Fruit fly (Drosophila melanogaster) whole organism, embryonic: ENCODE data around the gene shf.
A peak's percentile ranks its signal among the peaks of the same experiment; 100 is the strongest.

Experiments
- CG10274 ChIP-seq: fragments of 200-800 bp; sonication (Bioruptor generic); optimal IDR thresholded peaks from 3 replicates; lab custom pipeline; 2017; ENCODE audit warnings: missing biosample characterization, mild to moderate bottlenecking, missing genetic modification characterization
- CG11398 ChIP-seq: fragments of 200-800 bp; sonication (Bioruptor generic); optimal IDR thresholded peaks from 2 replicates; lab custom pipeline; 2016; ENCODE audit warnings: missing biosample characterization, missing genetic modification characterization
- CG14014 ChIP-seq: fragments of 200-800 bp; sonication (Bioruptor generic); IDR thresholded peaks from 2 replicates; pipeline ENCODE4 v1.3.6; 2022; ENCODE audit warnings: missing biosample characterization, missing genetic modification characterization
- CG14860 ChIP-seq: fragments of 200-800 bp; sonication (Bioruptor generic); IDR thresholded peaks from 3 replicates; pipeline ENCODE4 v1.3.6; 2022; ENCODE audit warnings: missing biosample characterization, missing genetic modification characterization; ENCODE audit not compliant: partially characterized antibody
- CG14965 ChIP-seq: fragments of 200-800 bp; sonication (Bioruptor generic); optimal IDR thresholded peaks from 2 replicates; lab custom pipeline; 2016; ENCODE audit warnings: missing biosample characterization, missing genetic modification characterization, borderline replicate concordance
- CG1529 ChIP-seq: fragments of 200-800 bp; sonication (Bioruptor generic); optimal IDR thresholded peaks from 3 replicates; lab custom pipeline; 2018; ENCODE audit warnings: missing biosample characterization, missing genetic modification characterization
- CG15514 ChIP-seq: fragments of 200-800 bp; sonication (Bioruptor generic); optimal IDR thresholded peaks from 3 replicates; lab custom pipeline; 2017; ENCODE audit warnings: missing biosample characterization, missing genetic modification characterization, mild to moderate bottlenecking, moderate library complexity, missing genetic modification reagents
- CG16815 ChIP-seq: fragments of 200-800 bp; sonication (Bioruptor generic); optimal IDR thresholded peaks from 3 replicates; lab custom pipeline; 2017; ENCODE audit warnings: missing biosample characterization, mild to moderate bottlenecking, missing genetic modification characterization
- CG16863 ChIP-seq: fragments of 200-800 bp; sonication (Bioruptor generic); optimal IDR thresholded peaks from 3 replicates; lab custom pipeline; 2016; ENCODE audit warnings: missing biosample characterization, missing genetic modification characterization
- CG17186 ChIP-seq: fragments of 200-800 bp; sonication (Bioruptor generic); optimal IDR thresholded peaks from 3 replicates; lab custom pipeline; 2017; ENCODE audit warnings: missing biosample characterization, missing genetic modification reagents, missing genetic modification characterization
- CG17385 ChIP-seq: fragments of 200-800 bp; sonication (Bioruptor generic); optimal IDR thresholded peaks from 3 replicates; lab custom pipeline; 2018; ENCODE audit warnings: missing biosample characterization, mild to moderate bottlenecking, missing genetic modification characterization
- CG18619 ChIP-seq: fragments of 200-800 bp; sonication (Bioruptor generic); optimal IDR thresholded peaks from 3 replicates; lab custom pipeline; 2017; ENCODE audit warnings: missing biosample characterization, mild to moderate bottlenecking, missing genetic modification characterization
- CG18764 ChIP-seq: fragments of 200-800 bp; sonication (Bioruptor generic); optimal IDR thresholded peaks from 3 replicates; lab custom pipeline; 2016; ENCODE audit warnings: missing biosample characterization, missing genetic modification characterization
- CG30431 ChIP-seq: fragments of 200-800 bp; sonication (Bioruptor generic); optimal IDR thresholded peaks from 2 replicates; lab custom pipeline; 2017; ENCODE audit warnings: missing biosample characterization, missing genetic modification characterization
- CG3065 ChIP-seq: fragments of 200-800 bp; sonication (Bioruptor generic); optimal IDR thresholded peaks from 2 replicates; lab custom pipeline; 2016; ENCODE audit warnings: missing biosample characterization, missing genetic modification characterization
- CG31224 ChIP-seq: fragments of 200-800 bp; sonication (Bioruptor generic); IDR thresholded peaks from 2 replicates; pipeline ENCODE4 v1.3.6; 2022; ENCODE audit warnings: missing biosample characterization, missing genetic modification characterization
- CG31441 ChIP-seq: fragments of 200-800 bp; sonication (Bioruptor generic); IDR thresholded peaks from 2 replicates; pipeline ENCODE4 v1.3.6; 2022; ENCODE audit warnings: missing biosample characterization, missing genetic modification characterization
- CG32532 ChIP-seq: fragments of 200-800 bp; sonication (Bioruptor generic); IDR thresholded peaks from 2 replicates; pipeline ENCODE4 v1.3.6; 2022; ENCODE audit warnings: missing biosample characterization, missing genetic modification characterization
- CG5180 ChIP-seq: fragments of 200-800 bp; sonication (Bioruptor generic); optimal IDR thresholded peaks from 3 replicates; lab custom pipeline; 2017; ENCODE audit warnings: missing biosample characterization, missing genetic modification characterization, mild to moderate bottlenecking, moderate library complexity, missing genetic modification reagents
- CG6854 ChIP-seq: fragments of 200-800 bp; sonication (Bioruptor generic); optimal IDR thresholded peaks from 3 replicates; lab custom pipeline; 2017; ENCODE audit warnings: missing biosample characterization, mild to moderate bottlenecking, missing genetic modification characterization
- CG8281 ChIP-seq: fragments of 200-800 bp; sonication (Bioruptor generic); optimal IDR thresholded peaks from 2 replicates; lab custom pipeline; 2018; ENCODE audit warnings: missing biosample characterization, mild to moderate bottlenecking, missing genetic modification characterization, moderate library complexity
- CG8478 ChIP-seq: fragments of >200 bp; optimal IDR thresholded peaks from 2 replicates; lab custom pipeline; 2018
- CG8924 ChIP-seq: fragments of 200-800 bp; optimal IDR thresholded peaks from 3 replicates; lab custom pipeline; 2019; ENCODE audit warnings: missing biosample characterization, mild to moderate bottlenecking, missing genetic modification characterization, moderate library complexity
- CG9437 ChIP-seq: fragments of 200-800 bp; sonication (Bioruptor generic); optimal IDR thresholded peaks from 2 replicates; lab custom pipeline; 2018; ENCODE audit warnings: missing biosample characterization, mild to moderate bottlenecking, missing genetic modification characterization
- CG9609 ChIP-seq: fragments of 200-800 bp; sonication (Bioruptor generic); optimal IDR thresholded peaks from 3 replicates; lab custom pipeline; 2016; ENCODE audit warnings: missing biosample characterization, missing genetic modification characterization
- CrebB ChIP-seq: fragments of 200-800 bp; sonication (Bioruptor generic); optimal IDR thresholded peaks from 3 replicates; lab custom pipeline; 2018; ENCODE audit warnings: missing biosample characterization, mild to moderate bottlenecking, missing genetic modification characterization
- Dbx ChIP-seq: fragments of 200-800 bp; sonication (Bioruptor generic); IDR thresholded peaks from 3 replicates; pipeline ENCODE4 v1.3.6; 2022; ENCODE audit warnings: missing biosample characterization, missing genetic modification characterization
- Dfd ChIP-seq, 2 experiments: fragments of >200 bp; optimal IDR thresholded peaks; 2 replicates each; lab custom pipeline; 2017; ENCODE audit warnings: missing biosample characterization in 2 of 2, missing genetic modification characterization in 2 of 2
- Dip3 ChIP-seq: fragments of 200-800 bp; sonication (Bioruptor generic); optimal IDR thresholded peaks from 3 replicates; lab custom pipeline; 2016; ENCODE audit warnings: missing biosample characterization, missing genetic modification characterization
- E2f1 ChIP-seq: fragments of 200-800 bp; sonication (Bioruptor generic); IDR thresholded peaks from 2 replicates; pipeline ENCODE4 v1.3.6; 2022; ENCODE audit warnings: missing biosample characterization, missing genetic modification characterization
- GATAe ChIP-seq: fragments of 200-800 bp; sonication (Bioruptor generic); conservative IDR thresholded peaks from 2 replicates; pipeline ENCODE4 v1.3.6; 2022; ENCODE audit warnings: missing biosample characterization, missing genetic modification characterization
- Hey ChIP-seq: fragments of 200-800 bp; sonication (Bioruptor generic); optimal IDR thresholded peaks from 3 replicates; lab custom pipeline; 2018; ENCODE audit warnings: missing biosample characterization, mild to moderate bottlenecking, missing genetic modification characterization
- Ravus ChIP-seq: fragments of 200-800 bp; sonication (Bioruptor generic); IDR thresholded peaks from 2 replicates; pipeline ENCODE4 v1.3.6; 2022; ENCODE audit warnings: missing biosample characterization, missing genetic modification characterization
- Scr ChIP-seq: fragments of 200-800 bp; sonication (Bioruptor generic); IDR thresholded peaks from 2 replicates; pipeline ENCODE4 v1.3.6; 2022; ENCODE audit warnings: missing biosample characterization, missing genetic modification characterization; ENCODE audit not compliant: partially characterized antibody
- Side ChIP-seq: fragments of 200-800 bp; sonication (Bioruptor generic); optimal IDR thresholded peaks from 2 replicates; lab custom pipeline; 2016; ENCODE audit warnings: missing biosample characterization, missing genetic modification characterization
- Vsx1 ChIP-seq: fragments of 200-800 bp; sonication (Bioruptor generic); optimal IDR thresholded peaks from 2 replicates; lab custom pipeline; 2017; ENCODE audit warnings: missing biosample characterization, mild to moderate bottlenecking, missing genetic modification characterization, missing genetic modification reagents
- ash1 ChIP-seq: fragments of 200-800 bp; sonication (Bioruptor generic); optimal IDR thresholded peaks from 2 replicates; lab custom pipeline; 2018; ENCODE audit warnings: missing biosample characterization, mild to moderate bottlenecking, missing genetic modification characterization
- chinmo ChIP-seq: fragments of 200-800 bp; sonication (Bioruptor generic); IDR thresholded peaks from 4 replicates; pipeline ENCODE4 v1.3.6; 2022; ENCODE audit warnings: missing biosample characterization, missing genetic modification characterization; ENCODE audit not compliant: partially characterized antibody
- chm ChIP-seq: fragments of 200-800 bp; sonication (Bioruptor generic); IDR thresholded peaks from 2 replicates; pipeline ENCODE4 v1.3.6; 2022; ENCODE audit warnings: missing biosample characterization, missing genetic modification characterization
- crp ChIP-seq, 2 experiments: fragments of 200-800 bp; sonication (Bioruptor generic); optimal IDR thresholded peaks; 2 replicates in 1 of 2; 3 replicates in 1 of 2; lab custom pipeline; 2017; ENCODE audit warnings: missing biosample characterization in 2 of 2, missing genetic modification characterization in 2 of 2, mild to moderate bottlenecking in 1 of 2, moderate library complexity in 1 of 2
- dmrt11E ChIP-seq: fragments of 200-800 bp; sonication (Bioruptor generic); optimal IDR thresholded peaks from 3 replicates; lab custom pipeline; 2018; ENCODE audit warnings: missing biosample characterization, mild to moderate bottlenecking, missing genetic modification characterization, moderate library complexity
- dpn ChIP-seq, 2 experiments: fragments of 200-800 bp; sonication (Bioruptor generic); optimal IDR thresholded peaks; 3 replicates each; lab custom pipeline; 2016; ENCODE audit warnings: missing biosample characterization in 2 of 2, missing genetic modification characterization in 2 of 2
- hb ChIP-seq: fragments of 200-800 bp; sonication (Bioruptor generic); IDR thresholded peaks from 3 replicates; pipeline ENCODE4 v1.3.6; 2022; ENCODE audit warnings: missing biosample characterization, missing genetic modification characterization; ENCODE audit not compliant: partially characterized antibody
- luna ChIP-seq: fragments of 200-800 bp; sonication (Bioruptor generic); optimal IDR thresholded peaks from 2 replicates; lab custom pipeline; 2016; ENCODE audit warnings: missing biosample characterization, missing genetic modification characterization
- mam ChIP-seq: fragments of 200-800 bp; sonication (Bioruptor generic); optimal IDR thresholded peaks from 3 replicates; lab custom pipeline; 2016; ENCODE audit warnings: missing biosample characterization, missing genetic modification characterization
- pho ChIP-seq: fragments of 200-800 bp; sonication (Bioruptor generic); optimal IDR thresholded peaks from 2 replicates; lab custom pipeline; 2016; ENCODE audit warnings: missing biosample characterization, missing genetic modification characterization
- pnt ChIP-seq: fragments of 200-800 bp; sonication (Bioruptor generic); optimal IDR thresholded peaks from 3 replicates; lab custom pipeline; 2016; ENCODE audit warnings: missing biosample characterization, missing genetic modification characterization
- repo ChIP-seq: fragments of 200-800 bp; sonication (Bioruptor generic); optimal IDR thresholded peaks from 2 replicates; lab custom pipeline; 2016; ENCODE audit warnings: missing biosample characterization, missing genetic modification characterization
- row ChIP-seq: fragments of 200-800 bp; sonication (Bioruptor generic); IDR thresholded peaks from 3 replicates; pipeline ENCODE4 v1.3.6; 2022; ENCODE audit warnings: missing biosample characterization, missing genetic modification characterization
- tap ChIP-seq: fragments of 200-800 bp; optimal IDR thresholded peaks from 3 replicates; lab custom pipeline; 2019; ENCODE audit warnings: missing biosample characterization, mild to moderate bottlenecking, missing genetic modification characterization, moderate library complexity
- tgo ChIP-seq: fragments of 200-800 bp; sonication (Bioruptor generic); IDR thresholded peaks from 3 replicates; pipeline ENCODE4 v1.3.6; 2022; ENCODE audit warnings: missing biosample characterization, missing genetic modification characterization
- vnd ChIP-seq: fragments of 200-800 bp; sonication (Bioruptor generic); IDR thresholded peaks from 3 replicates; pipeline ENCODE4 v1.3.6; 2022; ENCODE audit warnings: missing biosample characterization, missing genetic modification characterization; ENCODE audit not compliant: partially characterized antibody

The shf gene

dm6 chrX:6820703-6821102 lies 41.2 kb upstream of the shf start, which contains the start of the genes Nf-YC and xit (continued):
- no peak for TF ChIP-seq Vsx1
- TF ChIP-seq crp (GFP tag; optimal IDR thresholded peaks at IDR 0.05; lab: Kevin White, UChicago): peak in 1 of 2 experiments; percentile 69
- TF ChIP-seq CG14965 (GFP tag; lab: Kevin White, UChicago): no peak
- no peak for TF ChIP-seq dmrt11E
- TF ChIP-seq CG8281 (tag; lab: Kevin White, UChicago): no peak
- no peak for TF ChIP-seq Dfd (GFP tag; optimal IDR thresholded peaks at IDR 0.05; lab: Kevin White, UChicago)
- no peak for TF ChIP-seq CG1529
- TF ChIP-seq CG31224 (GFP tag; lab: Robert Waterston, UW): no peak
- TF ChIP-seq CG14014 (GFP tag; lab: Robert Waterston, UW): no peak
- TF ChIP-seq chinmo (GFP tag; lab: Robert Waterston, UW): peak; percentile 70; the same call in 1 of the 4 replicates
- no peak for TF ChIP-seq E2f1 (GFP tag; lab: Robert Waterston, UW)
- TF ChIP-seq CG10274 (GFP tag; lab: Kevin White, UChicago): no peak
- TF ChIP-seq CG17385: no peak
- peak; percentile 76 for TF ChIP-seq CG17186 (GFP tag; lab: Kevin White, UChicago)
- TF ChIP-seq Hey: no peak
- TF ChIP-seq hb: no peak
- TF ChIP-seq CG5180 (GFP tag; lab: Kevin White, UChicago): no peak
- TF ChIP-seq CG18764 (GFP tag; lab: Kevin White, UChicago): no peak
- no peak for TF ChIP-seq CG6854 (GFP tag; lab: Kevin White, UChicago)
- no peak for TF ChIP-seq CG9609 (GFP tag; lab: Kevin White, UChicago)
- TF ChIP-seq CG30431: no peak
- TF ChIP-seq repo (GFP tag; lab: Kevin White, UChicago): no peak
- no peak for TF ChIP-seq tgo
- TF ChIP-seq ash1 (GFP tag; lab: Kevin White, UChicago): no peak
- TF ChIP-seq mam (GFP tag; lab: Kevin White, UChicago): peak; percentile 33
- TF ChIP-seq CG8478 (lab: Kevin White, UChicago): no peak
- TF ChIP-seq CG31441: no peak
- peak; percentile 43; the same call in 1 of the 3 replicates for TF ChIP-seq vnd (GFP tag; lab: Robert Waterston, UW)
- no peak for TF ChIP-seq pnt
- TF ChIP-seq CG18619: no peak
- TF ChIP-seq chm: no peak
- TF ChIP-seq CG3065 (GFP tag; lab: Kevin White, UChicago): no peak
- no peak for TF ChIP-seq dpn (GFP tag; optimal IDR thresholded peaks at IDR 0.05; lab: Kevin White, UChicago)
- TF ChIP-seq GATAe (GFP tag; lab: Robert Waterston, UW): no peak; the same call in 1 of the 2 replicates
- TF ChIP-seq pho (GFP tag; lab: Kevin White, UChicago): no peak
- TF ChIP-seq Scr (GFP tag; lab: Robert Waterston, UW): peak; percentile 59
- TF ChIP-seq CG32532 (GFP tag; lab: Robert Waterston, UW): no peak
- TF ChIP-seq CG16863 (GFP tag; lab: Kevin White, UChicago): no peak
- no peak for TF ChIP-seq CG9437 (GFP tag; lab: Kevin White, UChicago)
- peak; percentile 37; the same call in 1 of the 3 replicates for TF ChIP-seq CG14860
- TF ChIP-seq Dbx (GFP tag; lab: Robert Waterston, UW): no peak; the same call in 2 of the 3 replicates
- no peak for TF ChIP-seq tap (tag; lab: Kevin White, UChicago)
- no peak for TF ChIP-seq CG15514
- TF ChIP-seq luna: no peak
- peak; percentile 11 for TF ChIP-seq CG8924 (tag; lab: Kevin White, UChicago)
- peak; percentile 73 for TF ChIP-seq row (GFP tag; lab: Robert Waterston, UW)
- no peak for TF ChIP-seq Ravus (GFP tag; lab: Robert Waterston, UW)
- no peak for TF ChIP-seq CG16815 (GFP tag; lab: Kevin White, UChicago)
- TF ChIP-seq CrebB (tag; lab: Kevin White, UChicago): peak; percentile 36
- no peak for TF ChIP-seq Dip3 (GFP tag; lab: Kevin White, UChicago)
- no peak for TF ChIP-seq Side (GFP tag; lab: Kevin White, UChicago)
- TF ChIP-seq CG11398 (GFP tag; lab: Kevin White, UChicago): no peak
